Worm (Caenorhabditis elegans) whole organism, L4 larva: ENCODE results near the gene gcy-12.

ENCODE experiments used
- T26A8.4 ChIP-seq: fragments of 200-800 bp; sonication (Bioruptor generic); IDR thresholded peaks from 2 replicates; pipeline ENCODE4 v1.3.6; 2022; ENCODE audit warnings: missing genetic modification characterization, missing compliant biosample characterization
- Y105C5A.15 ChIP-seq: fragments of 200-800 bp; sonication (Bioruptor generic); IDR thresholded peaks from 2 replicates; pipeline ENCODE4 v1.3.6; 2022; ENCODE audit warnings: missing genetic modification characterization, missing compliant biosample characterization
- Y5F2A.4 ChIP-seq: fragments of 200-800 bp; sonication (Bioruptor generic); optimal IDR thresholded peaks from 2 replicates; lab custom pipeline; 2018; ENCODE audit warnings: mild to moderate bottlenecking, missing genetic modification characterization, missing compliant biosample characterization
- Y75B8A.6 ChIP-seq: fragments of 200-800 bp; sonication (Bioruptor generic); IDR thresholded peaks from 2 replicates; pipeline ENCODE4 v1.3.6; 2022; ENCODE audit warnings: missing genetic modification reagents, missing genetic modification characterization, missing compliant biosample characterization
- ZK337.2 ChIP-seq: fragments of 200-800 bp; sonication (Bioruptor generic); IDR thresholded peaks from 2 replicates; pipeline ENCODE4 v1.3.6; 2022; ENCODE audit warnings: missing genetic modification reagents, missing genetic modification characterization, missing compliant biosample characterization
- ZK546.5 ChIP-seq, 2 experiments: sonication (generic microtip); optimal IDR thresholded peaks; 2 replicates each; lab custom pipeline; 2017; ENCODE audit warnings: missing biosample characterization in 2 of 2, missing genetic modification characterization in 2 of 2
- aha-1 ChIP-seq: fragments of 150-350 bp; peaks from one replicate; lab custom pipeline; 2014; ENCODE audit warnings: missing biosample characterization, missing genetic modification characterization
- aly-2 ChIP-seq: sonication (generic microtip); optimal IDR thresholded peaks from 2 replicates; lab custom pipeline; 2018; ENCODE audit warnings: missing biosample characterization, missing genetic modification characterization
- ama-1 ChIP-seq: fragments of 150-350 bp; optimal IDR thresholded peaks from 2 replicates; lab custom pipeline; 2014; ENCODE audit warnings: inconsistent platforms, mixed read lengths
- ceh-32 ChIP-seq: sonication (generic microtip); optimal IDR thresholded peaks from 2 replicates; lab custom pipeline; 2016; ENCODE audit warnings: mild to moderate bottlenecking, missing genetic modification characterization, missing compliant biosample characterization; ENCODE audit not compliant: poor library complexity
- ceh-44 ChIP-seq: fragments of 200-800 bp; sonication (Bioruptor generic); IDR thresholded peaks from 2 replicates; pipeline ENCODE4 v1.3.6; 2022; ENCODE audit warnings: missing genetic modification reagents, missing genetic modification characterization, missing compliant biosample characterization
- ceh-62 ChIP-seq: sonication (generic microtip); optimal IDR thresholded peaks from 2 replicates; lab custom pipeline; 2017; ENCODE audit warnings: missing biosample characterization, missing genetic modification characterization
- ceh-82 ChIP-seq: sonication (generic microtip); optimal IDR thresholded peaks from 2 replicates; lab custom pipeline; 2017; ENCODE audit warnings: missing biosample characterization, missing genetic modification characterization
- daf-12 ChIP-seq: fragments of 150-350 bp; optimal IDR thresholded peaks from 2 replicates; lab custom pipeline; 2014; ENCODE audit warnings: missing biosample characterization, missing genetic modification reagents, missing genetic modification characterization
- daf-16 ChIP-seq, 3 experiments: sonication (generic microtip); optimal IDR thresholded peaks; 2 replicates each; lab custom pipeline; 2016 to 2017; ENCODE audit warnings: missing genetic modification characterization in 3 of 3, missing genetic modification reagents in 3 of 3, mild to moderate bottlenecking in 2 of 3, missing compliant biosample characterization in 2 of 3, missing biosample characterization in 1 of 3, moderate library complexity in 1 of 3
- daf-8 ChIP-seq: fragments of 200-800 bp; sonication (Bioruptor generic); IDR thresholded peaks from 2 replicates; pipeline ENCODE4 v1.3.6; 2022; ENCODE audit warnings: missing genetic modification characterization, missing compliant biosample characterization
- dmd-9 ChIP-seq: fragments of 200-800 bp; sonication (Bioruptor generic); IDR thresholded peaks from 2 replicates; pipeline ENCODE4 v1.3.6; 2022; ENCODE audit warnings: missing genetic modification reagents, missing genetic modification characterization, missing compliant biosample characterization
- duxl-1 ChIP-seq: sonication (generic microtip); optimal IDR thresholded peaks from 2 replicates; lab custom pipeline; 2016; ENCODE audit warnings: mild to moderate bottlenecking, missing genetic modification characterization, moderate library complexity, missing compliant biosample characterization; ENCODE audit not compliant: poor library complexity
- dve-1 ChIP-seq: sonication (generic microtip); optimal IDR thresholded peaks from 2 replicates; lab custom pipeline; 2017; ENCODE audit warnings: antibody characterized with exemption, mild to moderate bottlenecking, missing genetic modification characterization, missing compliant biosample characterization; ENCODE audit not compliant: insufficient read depth
- egl-27 ChIP-seq: sonication (generic microtip); optimal IDR thresholded peaks from 3 replicates; lab custom pipeline; 2017; ENCODE audit warnings: missing biosample characterization, missing genetic modification reagents, missing genetic modification characterization
- fkh-10 ChIP-seq: fragments of 150-350 bp; optimal IDR thresholded peaks from 2 replicates; lab custom pipeline; 2014; ENCODE audit warnings: missing biosample characterization, missing genetic modification reagents, missing genetic modification characterization
- hif-1 ChIP-seq, 2 experiments: sonication (generic microtip); optimal IDR thresholded peaks; 2 replicates each; lab custom pipeline; 2016 to 2017; ENCODE audit warnings: missing compliant biosample characterization in 2 of 2, missing genetic modification characterization in 2 of 2, missing genetic modification reagents in 2 of 2, missing genotype in 2 of 2, mild to moderate bottlenecking in 1 of 2
- hlh-11 ChIP-seq: fragments of 200-800 bp; sonication (Bioruptor generic); optimal IDR thresholded peaks from 2 replicates; lab custom pipeline; 2018; ENCODE audit warnings: mild to moderate bottlenecking, missing genetic modification characterization, missing compliant biosample characterization
- hlh-30 ChIP-seq: sonication (generic microtip); optimal IDR thresholded peaks from 2 replicates; lab custom pipeline; 2017; ENCODE audit warnings: antibody characterized with exemption, mild to moderate bottlenecking, missing genetic modification characterization, missing compliant biosample characterization; ENCODE audit not compliant: insufficient read depth
- hmg-1.1 ChIP-seq: fragments of 200-800 bp; sonication (Bioruptor generic); IDR thresholded peaks from 2 replicates; pipeline ENCODE4 v1.3.6; 2022; ENCODE audit warnings: missing genetic modification reagents, missing genetic modification characterization, missing compliant biosample characterization
- lim-7 ChIP-seq: fragments of 200-800 bp; sonication (Bioruptor generic); IDR thresholded peaks from 2 replicates; pipeline ENCODE4 v1.3.6; 2022; ENCODE audit warnings: missing genetic modification characterization, missing compliant biosample characterization
- lin-38 ChIP-seq: fragments of 200-800 bp; sonication (Bioruptor generic); IDR thresholded peaks from 2 replicates; pipeline ENCODE4 v1.3.6; 2022; ENCODE audit warnings: missing genetic modification reagents, missing genetic modification characterization, missing compliant biosample characterization
- lin-39 ChIP-seq: fragments of 150-350 bp; optimal IDR thresholded peaks from 2 replicates; lab custom pipeline; 2014; ENCODE audit warnings: missing biosample characterization, missing genetic modification reagents, missing genetic modification characterization
- mdl-1 ChIP-seq, 2 experiments: fragments of 150-350 bp in 1 of 2; sonication (generic microtip) in 1 of 2; optimal IDR thresholded peaks; 2 replicates each; lab custom pipeline; 2014 to 2017; ENCODE audit warnings: missing biosample characterization in 2 of 2, missing genetic modification characterization in 2 of 2
- mdt-29 ChIP-seq: fragments of 200-800 bp; sonication (Bioruptor generic); IDR thresholded peaks from 2 replicates; pipeline ENCODE4 v1.3.6; 2022; ENCODE audit warnings: missing genetic modification reagents, missing genetic modification characterization, missing compliant biosample characterization
- mep-1 ChIP-seq: fragments of 150-350 bp; sonication (generic microtip); optimal IDR thresholded peaks from 3 replicates; lab custom pipeline; 2014; ENCODE audit warnings: missing biosample characterization, missing genetic modification characterization
- mxl-3 ChIP-seq: fragments of 200-800 bp; sonication (Bioruptor generic); optimal IDR thresholded peaks from 2 replicates; lab custom pipeline; 2018; ENCODE audit warnings: mild to moderate bottlenecking, missing genetic modification characterization, missing compliant biosample characterization
- nhr-111 ChIP-seq: fragments of 200-800 bp; sonication (Bioruptor generic); optimal IDR thresholded peaks from 2 replicates; lab custom pipeline; 2018; ENCODE audit warnings: mild to moderate bottlenecking, missing genetic modification characterization, missing compliant biosample characterization
- nhr-237 ChIP-seq: sonication (generic microtip); optimal IDR thresholded peaks from 2 replicates; lab custom pipeline; 2017; ENCODE audit warnings: missing biosample characterization, missing genetic modification characterization
- nhr-28 ChIP-seq: fragments of 150-350 bp; optimal IDR thresholded peaks from 2 replicates; lab custom pipeline; 2014; ENCODE audit warnings: missing biosample characterization, missing genetic modification characterization
- nhr-41 ChIP-seq: fragments of 200-800 bp; sonication (Bioruptor generic); IDR thresholded peaks from 2 replicates; pipeline ENCODE4 v1.3.6; 2022; ENCODE audit warnings: missing genetic modification reagents, missing genetic modification characterization, missing compliant biosample characterization
- nhr-48 ChIP-seq: sonication (generic microtip); optimal IDR thresholded peaks from 2 replicates; lab custom pipeline; 2016; ENCODE audit warnings: mild to moderate bottlenecking, missing genetic modification characterization, missing compliant biosample characterization
- pqm-1 ChIP-seq: sonication (generic microtip); optimal IDR thresholded peaks from 2 replicates; lab custom pipeline; 2017; ENCODE audit warnings: missing biosample characterization, missing genetic modification characterization
- rbr-2 ChIP-seq: sonication (generic microtip); optimal IDR thresholded peaks from 2 replicates; lab custom pipeline; 2016; ENCODE audit warnings: missing genotype, missing genetic modification characterization, missing compliant biosample characterization
- spr-3 ChIP-seq: fragments of 200-800 bp; sonication (Bioruptor generic); optimal IDR thresholded peaks from 2 replicates; lab custom pipeline; 2018; ENCODE audit warnings: mild to moderate bottlenecking, missing genetic modification characterization, missing compliant biosample characterization
- tra-1 ChIP-seq: fragments of 200-800 bp; sonication (Bioruptor generic); IDR thresholded peaks from 2 replicates; pipeline ENCODE4 v1.3.6; 2022; ENCODE audit warnings: missing genetic modification reagents, missing genetic modification characterization, missing compliant biosample characterization
- unc-39 ChIP-seq: sonication (generic microtip); optimal IDR thresholded peaks from 2 replicates; lab custom pipeline; 2017; ENCODE audit warnings: missing biosample characterization, missing genetic modification characterization
- unc-62 ChIP-seq, 3 experiments: fragments of 150-350 bp in 1 of 3; sonication (generic microtip); optimal IDR thresholded peaks in 2 of 3; peaks in 1 of 3; 1 replicate in 1 of 3; 2 replicates in 2 of 3; lab custom pipeline; 2014 to 2017; ENCODE audit warnings: missing biosample characterization in 3 of 3, missing genetic modification characterization in 3 of 3, missing genetic modification reagents in 3 of 3, missing genotype in 1 of 3
- zip-11 ChIP-seq: fragments of 200-800 bp; sonication (Bioruptor generic); IDR thresholded peaks from 2 replicates; pipeline ENCODE4 v1.3.6; 2022; ENCODE audit warnings: missing genetic modification characterization, missing compliant biosample characterization

The gcy-12 gene

DNA sequence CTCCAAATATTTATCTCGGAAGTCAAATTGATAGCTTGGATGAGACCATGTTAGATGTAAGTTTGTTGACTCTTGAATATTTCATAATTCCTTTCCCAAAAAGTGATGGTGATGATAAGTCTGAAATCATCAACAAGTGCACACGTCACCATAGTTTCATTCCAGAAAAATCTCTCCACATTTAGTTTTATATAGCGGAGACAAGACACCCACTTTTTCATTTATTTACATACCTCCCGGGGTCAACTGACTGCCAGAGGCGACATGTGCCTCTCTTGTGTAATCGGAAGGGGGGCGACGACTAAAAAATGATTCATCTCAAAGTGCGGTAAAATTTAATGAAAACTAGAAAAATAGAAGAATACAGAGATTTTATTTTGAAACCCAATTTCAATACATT is 26.5 kb downstream of the gcy-12 start (continued):
- TF ChIP-seq daf-16 (GFP tag; optimal IDR thresholded peaks at IDR 0.05; lab: Kevin White, UChicago) = peak in 1 of 2 experiments; percentile 5
- peak; percentile 86 for TF ChIP-seq daf-16 (tag; optimal IDR thresholded peaks at IDR 0.05; lab: Kevin White, UChicago)
- TF ChIP-seq hlh-30 (tag; lab: Kevin White, UChicago) = peak; percentile 83
- TF ChIP-seq T26A8.4 (GFP tag; lab: Robert Waterston, UW) = peak; percentile 14; the same call in 1 of the 2 replicates
- TF ChIP-seq ama-1 (lab: Kevin White, UChicago) = peak; percentile 31
- peak; percentile 73 for TF ChIP-seq dve-1 (tag; lab: Kevin White, UChicago)

DNA sequence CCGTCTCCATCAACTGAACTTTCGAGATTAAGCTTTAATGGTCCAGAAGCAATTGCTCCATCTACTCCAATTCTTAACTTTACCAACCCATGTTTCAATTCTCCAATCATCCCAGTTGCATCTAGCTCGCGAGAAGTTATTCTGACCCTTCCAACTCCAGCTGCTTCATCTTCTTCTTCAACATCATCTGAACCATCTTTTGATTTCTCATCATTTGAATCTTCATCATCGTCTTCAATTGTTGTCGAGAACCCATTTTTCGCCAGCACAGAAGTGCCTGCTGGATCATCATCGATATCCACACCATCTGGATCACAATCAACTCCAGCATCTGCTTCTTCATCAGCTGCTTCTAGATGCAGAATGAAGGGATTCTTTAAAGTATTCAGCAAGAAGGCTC is 27.7 kb downstream of the gcy-12 start:
- peak in 1 of 2 experiments; percentile 81 for TF ChIP-seq unc-62 (GFP tag; optimal IDR thresholded peaks at IDR 0.05 in 1 of 2; lab: Kevin White, UChicago)
- TF ChIP-seq unc-62 (tag; optimal IDR thresholded peaks at IDR 0.05; lab: Kevin White, UChicago) = no peak
- TF ChIP-seq aha-1 (tag; lab: Kevin White, UChicago) = peak; percentile 90
- no peak for TF ChIP-seq egl-27 (tag; lab: Kevin White, UChicago)
- TF ChIP-seq Y5F2A.4 (GFP tag; lab: Kevin White, UChicago) = no peak
- no peak for TF ChIP-seq ZK546.5 (tag; optimal IDR thresholded peaks at IDR 0.05; lab: Kevin White, UChicago)
- no peak for TF ChIP-seq Y105C5A.15

DNA sequence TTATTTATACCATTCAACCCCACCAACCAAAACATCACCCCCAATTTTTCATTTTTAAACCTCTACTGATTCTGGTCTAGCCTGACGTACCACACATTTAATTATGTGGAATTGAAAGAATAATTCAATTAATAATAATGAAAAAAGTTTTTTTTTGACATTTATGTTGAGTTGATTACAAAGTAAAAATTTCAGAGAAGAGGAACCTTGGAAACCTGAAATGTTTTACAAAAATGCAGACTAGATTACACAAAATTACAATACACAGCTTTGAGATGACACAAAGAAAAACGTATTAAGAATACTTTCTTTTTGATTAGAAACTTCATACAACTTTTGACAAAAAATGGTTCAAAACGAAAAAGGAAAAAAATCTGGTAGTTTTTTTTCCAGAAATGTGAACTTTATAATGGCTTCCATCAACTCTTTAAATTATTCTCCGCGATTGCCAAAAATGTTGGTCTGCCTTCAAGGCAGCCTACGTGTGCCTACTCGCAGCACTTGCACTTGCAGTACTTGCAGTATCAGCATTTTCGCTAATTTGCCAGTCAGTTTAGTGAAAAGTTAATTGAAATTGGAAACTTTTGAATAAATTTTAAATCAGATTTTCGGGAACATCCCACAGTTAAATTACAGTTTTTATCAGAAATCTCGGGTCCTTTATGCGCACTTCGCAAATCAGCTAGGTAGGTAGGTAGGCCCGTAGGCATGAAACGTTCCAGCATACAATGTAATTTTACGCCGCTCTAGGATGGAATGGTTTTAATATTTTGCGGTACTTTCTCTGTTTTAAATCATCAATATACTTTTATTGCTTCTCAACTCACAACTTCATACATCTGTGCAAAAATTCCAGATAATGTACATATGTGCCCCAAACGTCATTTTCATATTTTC is 29.1 kb downstream of the gcy-12 start:
- TF ChIP-seq aly-2 (peak; percentile 29), T26A8.4 (GFP tag; lab: Robert Waterston, UW) (peak; percentile 58), lin-39 (no peak), nhr-237 (no peak), mdl-1 (tag; optimal IDR thresholded peaks at IDR 0.05; lab: Kevin White, UChicago) (no peak), pqm-1 (tag; lab: Kevin White, UChicago) (no peak), unc-39 (tag; lab: Kevin White, UChicago) (no peak), Y75B8A.6 (GFP tag; lab: Robert Waterston, UW) (no peak), duxl-1 (tag; lab: Kevin White, UChicago) (no peak), mdt-29 (GFP tag; lab: Robert Waterston, UW) (no peak), ceh-44 (GFP tag; lab: Robert Waterston, UW) (no peak), fkh-10 (GFP tag; lab: Kevin White, UChicago) (no peak), ZK337.2 (no peak), ceh-82 (tag; lab: Kevin White, UChicago) (no peak), unc-62 (GFP tag; optimal IDR thresholded peaks at IDR 0.05 in 1 of 2; lab: Kevin White, UChicago) (peak in 1 of 2 experiments; percentile 79), unc-62 (tag; optimal IDR thresholded peaks at IDR 0.05; lab: Kevin White, UChicago) (no peak), tra-1 (no peak), nhr-41 (GFP tag; lab: Robert Waterston, UW) (peak; percentile 61; the same call in 1 of the 2 replicates), ceh-62 (no peak), ama-1 (lab: Kevin White, UChicago) (no peak), hlh-11 (peak; percentile 18), lim-7 (GFP tag; lab: Robert Waterston, UW) (0 out of 2 replicates have a peak, but pooled peaks have one; percentile 3), aha-1 (tag; lab: Kevin White, UChicago) (peak; percentile 92), daf-12 (tag; lab: Kevin White, UChicago) (no peak), daf-8 (no peak), ceh-32 (tag; lab: Kevin White, UChicago) (no peak), mep-1 (tag; lab: Kevin White, UChicago) (peak; percentile 60), spr-3 (no peak), nhr-28 (tag; lab: Kevin White, UChicago) (no peak), nhr-111 (GFP tag; lab: Kevin White, UChicago) (no peak), dmd-9 (GFP tag; lab: Robert Waterston, UW) (no peak), zip-11 (GFP tag; lab: Robert Waterston, UW) (no peak), nhr-48 (tag; lab: Kevin White, UChicago) (no peak), lin-38 (GFP tag; lab: Robert Waterston, UW) (peak; percentile 15; the same call in 1 of the 2 replicates), hmg-1.1 (GFP tag; lab: Robert Waterston, UW) (no peak), mxl-3 (GFP tag; lab: Kevin White, UChicago) (no peak), hif-1 (tag; optimal IDR thresholded peaks at IDR 0.05; lab: Kevin White, UChicago) (peak in 1 of 2 experiments; percentile 33), rbr-2 (tag; lab: Kevin White, UChicago) (no peak)
